Worm (Caenorhabditis elegans) whole organism, early embryonic: Measurements from ENCODE around the gene C18H9.6.

Experiments used
- aly-1 ChIP-seq: sonication (generic microtip); optimal IDR thresholded peaks from 2 replicates; lab custom pipeline; 2016; ENCODE audit warnings: missing genetic modification characterization, missing compliant biosample characterization
- ama-1 ChIP-seq: fragments of 150-350 bp; optimal IDR thresholded peaks from 2 replicates; lab custom pipeline; 2014
- ceh-13 ChIP-seq: fragments of 200-800 bp; sonication (Bioruptor generic); optimal IDR thresholded peaks from 2 replicates; lab custom pipeline; 2018; ENCODE audit warnings: mild to moderate bottlenecking, missing genetic modification characterization, missing compliant biosample characterization
- flt-1 ChIP-seq: fragments of 200-800 bp; sonication (Bioruptor generic); IDR thresholded peaks from 2 replicates; pipeline ENCODE4 v1.3.6; 2022; ENCODE audit warnings: missing genetic modification characterization, missing compliant biosample characterization
- hmg-4 ChIP-seq: fragments of 200-800 bp; sonication (Bioruptor generic); optimal IDR thresholded peaks from 2 replicates; lab custom pipeline; 2018; ENCODE audit warnings: mild to moderate bottlenecking, missing genetic modification characterization, missing compliant biosample characterization
- scrt-1 ChIP-seq: fragments of 200-800 bp; sonication (Bioruptor generic); IDR thresholded peaks from 2 replicates; pipeline ENCODE4 v1.3.6; 2022; ENCODE audit warnings: missing genetic modification characterization, missing compliant biosample characterization
- tbx-11 ChIP-seq: fragments of 200-800 bp; sonication (Bioruptor generic); IDR thresholded peaks from 2 replicates; pipeline ENCODE4 v1.3.6; 2022; ENCODE audit warnings: missing genetic modification characterization, missing compliant biosample characterization
- tbx-37 ChIP-seq: fragments of 200-800 bp; sonication (Bioruptor generic); conservative IDR thresholded peaks from 2 replicates; pipeline ENCODE4 v1.3.6; 2022; ENCODE audit warnings: missing genetic modification reagents, missing genetic modification characterization, missing compliant biosample characterization

DNA sequence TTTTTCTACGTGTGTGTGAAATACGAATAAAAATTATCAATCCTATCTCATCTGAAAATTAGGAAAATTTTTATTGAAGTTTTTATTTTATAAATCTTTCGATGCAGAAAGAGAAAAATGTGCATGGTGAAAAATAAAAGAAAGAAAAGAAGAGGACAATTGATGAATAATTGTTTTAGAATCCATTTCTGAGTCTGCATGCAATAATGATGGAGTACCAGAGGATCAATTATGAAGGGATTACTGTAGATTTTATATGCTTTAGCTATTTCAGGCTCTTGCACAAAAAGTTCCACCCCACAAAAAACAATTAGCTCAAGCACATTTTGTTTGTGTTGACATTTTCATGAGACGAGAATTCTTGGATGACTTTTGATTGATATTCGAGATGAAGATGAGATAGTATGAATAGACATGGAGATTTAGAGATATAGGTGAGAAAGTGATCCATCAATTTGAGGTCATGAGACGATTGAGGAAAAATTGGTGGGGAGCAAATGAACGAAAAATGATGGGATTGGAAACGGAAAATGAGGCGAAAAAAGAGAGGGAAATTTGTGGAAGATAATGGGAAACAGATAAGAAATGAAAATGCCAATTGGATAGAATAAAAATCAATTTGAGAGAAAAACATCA is 4.3 kb upstream of the C18H9.6 start, which contains the start of gene rpy-1:
- TF ChIP-seq scrt-1 (GFP tag; lab: Robert Waterston, UW) (no peak), hmg-4 (GFP tag; lab: Kevin White, UChicago) (no peak), ama-1 (lab: Kevin White, UChicago) (no peak), aly-1 (no peak), flt-1 (GFP tag; lab: Robert Waterston, UW) (no peak), tbx-37 (GFP tag; lab: Robert Waterston, UW) (no peak), ceh-13 (GFP tag; lab: Kevin White, UChicago) (no peak), tbx-11 (GFP tag; lab: Robert Waterston, UW) (no peak)
